Worm (Caenorhabditis elegans) whole organism, late embryonic: Measurements from ENCODE around the gene sodh-2.

Source experiments
- F13H6.1 ChIP-seq: sonication (generic microtip); optimal IDR thresholded peaks from 2 replicates; lab custom pipeline; 2016; ENCODE audit warnings: missing genetic modification characterization, missing compliant biosample characterization
- K02D7.2 ChIP-seq: sonication (generic microtip); optimal IDR thresholded peaks from 2 replicates; lab custom pipeline; 2017; ENCODE audit warnings: mild to moderate bottlenecking, missing genetic modification characterization, missing compliant biosample characterization
- K09A11.1 ChIP-seq: sonication (generic microtip); optimal IDR thresholded peaks from 2 replicates; lab custom pipeline; 2017; ENCODE audit warnings: antibody characterized with exemption, mild to moderate bottlenecking, missing genetic modification characterization, missing compliant biosample characterization; ENCODE audit not compliant: insufficient read depth
- T23F11.4 ChIP-seq: fragments of 200-800 bp; sonication (Bioruptor generic); optimal IDR thresholded peaks from 2 replicates; lab custom pipeline; 2018; ENCODE audit warnings: mild to moderate bottlenecking, missing genetic modification characterization, missing compliant biosample characterization
- ahr-1 ChIP-seq: sonication (generic microtip); optimal IDR thresholded peaks from 2 replicates; lab custom pipeline; 2016; ENCODE audit warnings: missing genetic modification characterization, missing compliant biosample characterization
- ama-1 ChIP-seq: fragments of 150-350 bp; optimal IDR thresholded peaks from 2 replicates; lab custom pipeline; 2014
- ceh-14 ChIP-seq: sonication (generic microtip); optimal IDR thresholded peaks from 2 replicates; lab custom pipeline; 2016; ENCODE audit warnings: missing genotype, missing genetic modification characterization, missing compliant biosample characterization
- ceh-19 ChIP-seq: fragments of 200-800 bp; sonication (Bioruptor generic); optimal IDR thresholded peaks from 2 replicates; lab custom pipeline; 2018; ENCODE audit warnings: mild to moderate bottlenecking, missing genetic modification characterization, missing compliant biosample characterization
- ceh-22 ChIP-seq: sonication (generic microtip); optimal IDR thresholded peaks from 2 replicates; lab custom pipeline; 2017; ENCODE audit warnings: missing biosample characterization, missing genetic modification characterization
- ceh-24 ChIP-seq: sonication (generic microtip); optimal IDR thresholded peaks from 2 replicates; lab custom pipeline; 2016; ENCODE audit warnings: mild to moderate bottlenecking, missing genetic modification characterization, missing compliant biosample characterization
- ceh-45 ChIP-seq: fragments of 200-800 bp; sonication (Bioruptor generic); IDR thresholded peaks from 2 replicates; pipeline ENCODE4 v1.3.6; 2022; ENCODE audit warnings: missing genetic modification reagents, missing genetic modification characterization, missing compliant biosample characterization
- ceh-9 ChIP-seq: sonication (generic microtip); optimal IDR thresholded peaks from 2 replicates; lab custom pipeline; 2016; ENCODE audit warnings: mild to moderate bottlenecking, missing genetic modification characterization, inconsistent platforms, missing compliant biosample characterization
- che-1 ChIP-seq: sonication (generic microtip); optimal IDR thresholded peaks from 2 replicates; lab custom pipeline; 2016; ENCODE audit warnings: mild to moderate bottlenecking, missing genetic modification characterization, missing compliant biosample characterization
- dmd-4 ChIP-seq: sonication (generic microtip); optimal IDR thresholded peaks from 2 replicates; lab custom pipeline; 2016; ENCODE audit warnings: borderline replicate concordance, missing genetic modification characterization, missing compliant biosample characterization
- elt-2 ChIP-seq: sonication (generic microtip); optimal IDR thresholded peaks from 2 replicates; lab custom pipeline; 2016; ENCODE audit warnings: missing genetic modification reagents, missing genetic modification characterization, missing compliant biosample characterization
- fax-1 ChIP-seq: sonication (generic microtip); optimal IDR thresholded peaks from 2 replicates; lab custom pipeline; 2016; ENCODE audit warnings: missing genotype, missing genetic modification characterization, missing compliant biosample characterization
- fkh-10 ChIP-seq: fragments of 150-350 bp; optimal IDR thresholded peaks from 2 replicates; lab custom pipeline; 2014; ENCODE audit warnings: missing biosample characterization, missing genetic modification reagents, missing genetic modification characterization
- fkh-6 ChIP-seq: sonication (generic microtip); optimal IDR thresholded peaks from 2 replicates; lab custom pipeline; 2016; ENCODE audit warnings: missing genetic modification characterization, missing compliant biosample characterization
- hlh-13 ChIP-seq: fragments of 200-800 bp; sonication (Bioruptor generic); optimal IDR thresholded peaks from 2 replicates; lab custom pipeline; 2018; ENCODE audit warnings: mild to moderate bottlenecking, missing genetic modification characterization, missing compliant biosample characterization
- hlh-15 ChIP-seq: sonication (generic microtip); optimal IDR thresholded peaks from 2 replicates; lab custom pipeline; 2016; ENCODE audit warnings: missing genetic modification characterization, missing compliant biosample characterization
- hlh-6 ChIP-seq: sonication (generic microtip); optimal IDR thresholded peaks from 2 replicates; lab custom pipeline; 2016; ENCODE audit warnings: missing genotype, missing genetic modification characterization, missing compliant biosample characterization
- mec-3 ChIP-seq: sonication (generic microtip); optimal IDR thresholded peaks from 2 replicates; lab custom pipeline; 2016; ENCODE audit warnings: borderline replicate concordance, missing genetic modification characterization, missing compliant biosample characterization
- nhr-11 ChIP-seq: fragments of 150-350 bp; optimal IDR thresholded peaks from 2 replicates; lab custom pipeline; 2014; ENCODE audit warnings: missing biosample characterization, missing genetic modification characterization
- nhr-232 ChIP-seq: sonication (generic microtip); optimal IDR thresholded peaks from 2 replicates; lab custom pipeline; 2016; ENCODE audit warnings: missing genetic modification characterization, missing compliant biosample characterization
- odd-2 ChIP-seq: sonication (generic microtip); optimal IDR thresholded peaks from 2 replicates; lab custom pipeline; 2017; ENCODE audit warnings: antibody characterized with exemption, mild to moderate bottlenecking, missing genetic modification characterization, missing compliant biosample characterization
- pat-9 ChIP-seq: fragments of 200-800 bp; sonication (Bioruptor generic); optimal IDR thresholded peaks from 2 replicates; lab custom pipeline; 2018; ENCODE audit warnings: mild to moderate bottlenecking, missing genetic modification characterization, moderate library complexity, missing compliant biosample characterization
- pax-1 ChIP-seq: fragments of 150-350 bp; optimal IDR thresholded peaks from 2 replicates; lab custom pipeline; 2014; ENCODE audit warnings: missing biosample characterization, missing genetic modification characterization
- pqm-1 ChIP-seq: sonication (generic microtip); optimal IDR thresholded peaks from 2 replicates; lab custom pipeline; 2016; ENCODE audit warnings: missing genetic modification characterization, missing compliant biosample characterization
- pros-1 ChIP-seq: fragments of 150-350 bp; optimal IDR thresholded peaks from 2 replicates; lab custom pipeline; 2014; ENCODE audit warnings: missing biosample characterization, missing genetic modification reagents, missing genetic modification characterization
- sox-2 ChIP-seq: fragments of 200-800 bp; sonication (Bioruptor generic); IDR thresholded peaks from 2 replicates; pipeline ENCODE4 v1.3.6; 2022; ENCODE audit warnings: missing genetic modification reagents, missing genetic modification characterization, missing compliant biosample characterization
- syd-9 ChIP-seq: sonication (generic microtip); optimal IDR thresholded peaks from 2 replicates; lab custom pipeline; 2016; ENCODE audit warnings: mild to moderate bottlenecking, missing genetic modification characterization, moderate library complexity, missing compliant biosample characterization
- tbx-2 ChIP-seq: sonication (generic microtip); optimal IDR thresholded peaks from 2 replicates; lab custom pipeline; 2016; ENCODE audit warnings: missing genetic modification characterization, missing compliant biosample characterization
- tbx-7 ChIP-seq: sonication (generic microtip); optimal IDR thresholded peaks from 2 replicates; lab custom pipeline; 2016; ENCODE audit warnings: missing genotype, missing genetic modification characterization, missing compliant biosample characterization
- ttx-3 ChIP-seq: sonication (generic microtip); optimal IDR thresholded peaks from 2 replicates; lab custom pipeline; 2016; ENCODE audit warnings: missing genetic modification reagents, missing genetic modification characterization, missing compliant biosample characterization
- unc-3 ChIP-seq, 2 experiments: fragments of 200-800 bp in 1 of 2; sonication (Bioruptor generic) in 1 of 2; sonication (generic microtip) in 1 of 2; conservative IDR thresholded peaks in 1 of 2; optimal IDR thresholded peaks in 1 of 2; 2 replicates each; pipeline versions ENCODE4 v1.3.6 to Lab custom; 2016 to 2022; ENCODE audit warnings: missing compliant biosample characterization in 2 of 2, missing genetic modification characterization in 2 of 2, missing genetic modification reagents in 1 of 2
- unc-42 ChIP-seq: sonication (generic microtip); optimal IDR thresholded peaks from 2 replicates; lab custom pipeline; 2016; ENCODE audit warnings: missing genotype, missing genetic modification characterization, missing compliant biosample characterization
- unc-55 ChIP-seq: sonication (generic microtip); optimal IDR thresholded peaks from 2 replicates; lab custom pipeline; 2017; ENCODE audit warnings: missing biosample characterization, missing genetic modification reagents, missing genetic modification characterization
- unc-86 ChIP-seq: sonication (generic microtip); optimal IDR thresholded peaks from 2 replicates; lab custom pipeline; 2016; ENCODE audit warnings: missing genetic modification characterization, missing compliant biosample characterization
- ztf-16 ChIP-seq: sonication (generic microtip); optimal IDR thresholded peaks from 2 replicates; lab custom pipeline; 2017; ENCODE audit warnings: missing genetic modification characterization, missing compliant biosample characterization

sodh-2 gene

DNA sequence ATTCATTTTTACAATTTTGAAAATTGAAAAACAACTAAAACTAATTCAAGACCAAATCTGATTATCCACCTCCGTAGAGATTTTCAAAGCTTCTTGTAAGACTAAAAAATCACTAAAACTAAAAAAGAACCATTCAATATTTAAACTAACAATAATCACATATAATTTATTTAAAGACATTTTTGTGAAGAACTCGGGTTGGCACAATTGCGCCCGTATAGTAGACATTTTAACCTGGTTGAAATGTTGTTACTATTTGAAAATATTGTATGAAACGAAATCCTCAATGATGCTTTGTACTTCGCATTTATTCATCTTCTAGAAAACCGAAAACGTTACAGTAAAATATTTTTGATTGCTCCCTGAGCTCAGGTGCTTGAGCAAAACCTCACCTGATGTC lies 35.0 kb downstream of the sodh-2 start:
- TF ChIP-seq pax-1 (tag; lab: Kevin White, UChicago) (no peak), ceh-45 (no peak), nhr-232 (tag; lab: Kevin White, UChicago) (no peak), ceh-24 (no peak), ttx-3 (tag; lab: Kevin White, UChicago) (no peak), unc-55 (GFP tag; lab: Kevin White, UChicago) (no peak), ahr-1 (tag; lab: Kevin White, UChicago) (no peak), T23F11.4 (GFP tag; lab: Kevin White, UChicago) (no peak), unc-86 (tag; lab: Kevin White, UChicago) (no peak)

ce11 chrV:11854905-11855304 lies 36.1 kb downstream of the sodh-2 start:
- no peak for TF ChIP-seq pqm-1 (tag; lab: Kevin White, UChicago)
- TF ChIP-seq odd-2 (tag; lab: Kevin White, UChicago): no peak
- no peak for TF ChIP-seq tbx-7
- TF ChIP-seq unc-3 (GFP tag; conservative IDR thresholded peaks at IDR 0.05; lab: Robert Waterston, UW): no peak
- TF ChIP-seq unc-3 (tag; optimal IDR thresholded peaks at IDR 0.05; lab: Kevin White, UChicago): no peak
- TF ChIP-seq hlh-6 (tag; lab: Kevin White, UChicago): no peak
- peak; percentile 98 for TF ChIP-seq ceh-14
- peak; percentile 93 for TF ChIP-seq unc-42
- no peak for TF ChIP-seq ama-1 (lab: Kevin White, UChicago)
- TF ChIP-seq dmd-4 (tag; lab: Kevin White, UChicago): no peak

- no peak for TF ChIP-seq ceh-22 (tag; lab: Kevin White, UChicago)
- TF ChIP-seq elt-2 (tag; lab: Kevin White, UChicago): peak; percentile 32
- TF ChIP-seq nhr-11 (tag; lab: Kevin White, UChicago): no peak
Measured at ce11 chrV:11853723-11854122, 37.3 kb downstream of the sodh-2 start.

DNA sequence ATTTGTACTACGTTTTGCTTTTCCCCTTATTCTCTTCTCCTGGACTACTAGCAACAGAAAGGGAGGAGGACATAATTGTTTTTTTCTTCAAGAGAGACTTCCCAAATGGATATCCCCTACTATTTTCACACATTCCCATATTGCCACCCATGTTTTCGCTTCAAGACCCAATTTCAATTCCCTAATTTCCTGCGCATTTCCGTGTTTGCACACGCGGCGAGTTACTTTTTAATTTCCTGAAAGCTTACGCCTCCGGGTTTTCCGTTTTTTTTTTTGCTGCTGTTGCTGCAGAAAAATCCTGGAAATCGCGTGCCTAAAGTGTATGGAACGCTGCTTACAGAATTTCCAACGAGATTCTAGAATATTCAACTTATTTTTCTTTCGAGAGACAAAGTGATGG lies 38.7 kb downstream of the sodh-2 start:
- TF ChIP-seq tbx-2 (tag; lab: Kevin White, UChicago) (peak; percentile 34), unc-86 (tag; lab: Kevin White, UChicago) (no peak), unc-42 (peak; percentile 21), ahr-1 (tag; lab: Kevin White, UChicago) (no peak), ttx-3 (tag; lab: Kevin White, UChicago) (peak; percentile 6), che-1 (tag; lab: Kevin White, UChicago) (peak; percentile 3), ceh-19 (GFP tag; lab: Kevin White, UChicago) (peak; percentile 29)

DNA sequence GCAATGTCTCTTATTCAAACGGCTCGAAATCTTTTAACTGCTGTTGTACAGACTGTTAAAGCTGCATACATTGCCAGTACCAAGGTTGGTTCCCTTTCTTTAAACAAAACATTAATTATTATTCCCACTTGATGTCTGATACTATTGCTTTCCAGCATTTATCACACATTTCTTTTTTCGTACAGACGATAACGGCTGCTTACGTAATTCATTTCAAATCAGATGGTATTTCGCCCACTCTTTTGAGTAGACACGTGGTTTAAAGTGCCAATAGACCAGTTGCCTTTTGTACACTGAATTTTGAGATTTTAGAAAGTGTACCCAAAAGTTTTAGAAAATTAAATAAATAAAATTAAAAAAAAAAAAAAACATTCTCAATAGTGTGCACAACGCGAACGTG lies 41.6 kb downstream of the sodh-2 start:
- no peak for TF ChIP-seq nhr-11 (tag; lab: Kevin White, UChicago)
- TF ChIP-seq ceh-9: no peak
- no peak for TF ChIP-seq T23F11.4 (GFP tag; lab: Kevin White, UChicago)
- no peak for TF ChIP-seq fax-1 (tag; lab: Kevin White, UChicago)
- no peak for TF ChIP-seq fkh-6
- no peak for TF ChIP-seq ztf-16 (tag; lab: Kevin White, UChicago)
- TF ChIP-seq nhr-232 (tag; lab: Kevin White, UChicago): no peak
- no peak for TF ChIP-seq tbx-7
- TF ChIP-seq ama-1 (lab: Kevin White, UChicago): no peak
- TF ChIP-seq hlh-13: no peak
- no peak for TF ChIP-seq fkh-10 (GFP tag; lab: Kevin White, UChicago)
- TF ChIP-seq, all 69 proteins: peak for 0

ce11 chrV:11846969-11847368 lies 44.1 kb downstream of the sodh-2 start:
- TF ChIP-seq hlh-13 (no peak), unc-55 (GFP tag; lab: Kevin White, UChicago) (no peak), pros-1 (tag; lab: Kevin White, UChicago) (no peak), sox-2 (GFP tag; lab: Robert Waterston, UW) (no peak), K02D7.2 (no peak), hlh-6 (tag; lab: Kevin White, UChicago) (no peak), ztf-16 (tag; lab: Kevin White, UChicago) (no peak), hlh-15 (tag; lab: Kevin White, UChicago) (no peak), fax-1 (tag; lab: Kevin White, UChicago) (no peak), pat-9 (tag; lab: Kevin White, UChicago) (no peak), K09A11.1 (tag; lab: Kevin White, UChicago) (no peak), syd-9 (tag; lab: Kevin White, UChicago) (no peak), F13H6.1 (tag; lab: Kevin White, UChicago) (no peak), mec-3 (tag; lab: Kevin White, UChicago) (no peak)
